Worm (Caenorhabditis elegans) whole organism, young adult: ENCODE measurements around the gene T12G3.2.

Experiments used
- D2030.7 ChIP-seq: fragments of 200-800 bp; sonication (Bioruptor generic); IDR thresholded peaks from 2 replicates; pipeline ENCODE4 v1.3.6; 2022; ENCODE audit warnings: missing genetic modification reagents, missing genetic modification characterization, missing compliant biosample characterization
- F57A8.1 ChIP-seq: fragments of 200-800 bp; sonication (Bioruptor generic); optimal IDR thresholded peaks from 2 replicates; lab custom pipeline; 2018; ENCODE audit warnings: mild to moderate bottlenecking, missing genetic modification characterization, moderate library complexity, missing compliant biosample characterization
- dpl-1 ChIP-seq: fragments of 150-350 bp; optimal IDR thresholded peaks from 2 replicates; lab custom pipeline; 2014; ENCODE audit warnings: missing biosample characterization, missing genetic modification reagents, missing genetic modification characterization
- hlh-12 ChIP-seq: sonication (generic microtip); optimal IDR thresholded peaks from 2 replicates; lab custom pipeline; 2016; ENCODE audit warnings: missing genetic modification characterization, missing compliant biosample characterization
- snpc-1.1 ChIP-seq: sonication (generic microtip); optimal IDR thresholded peaks from 2 replicates; lab custom pipeline; 2017; ENCODE audit warnings: missing genetic modification characterization, mild to moderate bottlenecking, missing compliant biosample characterization, antibody characterized with exemption, moderate library complexity, missing genotype, missing genetic modification reagents; ENCODE audit not compliant: insufficient read depth
- unc-130 ChIP-seq: sonication (generic microtip); optimal IDR thresholded peaks from 2 replicates; lab custom pipeline; 2016; ENCODE audit warnings: missing genetic modification reagents, missing genetic modification characterization, missing compliant biosample characterization

DNA sequence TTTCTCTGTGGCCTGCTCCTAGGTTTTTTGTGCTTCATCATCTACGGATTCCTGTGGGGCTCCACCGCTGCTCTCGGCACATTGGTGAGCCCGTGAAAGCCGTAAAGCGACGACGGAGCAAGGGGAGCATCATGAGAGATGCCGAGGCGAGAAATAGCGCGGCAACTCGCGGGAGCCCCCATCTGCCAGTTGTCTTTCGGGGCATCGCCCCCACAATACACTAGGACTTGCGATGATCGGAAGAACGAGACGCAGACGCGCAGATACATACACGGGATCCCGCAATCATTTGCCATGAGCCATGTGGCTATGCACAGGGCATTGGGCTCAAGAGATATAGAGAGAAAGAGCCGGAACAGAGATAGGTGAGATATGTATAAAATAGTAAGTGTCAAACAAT, 36.4 kb downstream of the T12G3.2 start:
- TF ChIP-seq D2030.7 (GFP tag; lab: Robert Waterston, UW) (no peak), snpc-1.1 (tag; lab: Kevin White, UChicago) (no peak), unc-130 (no peak), dpl-1 (GFP tag; lab: Kevin White, UChicago) (no peak), F57A8.1 (GFP tag; lab: Kevin White, UChicago) (no peak), hlh-12 (tag; lab: Kevin White, UChicago) (no peak)
